Fruit fly (Drosophila melanogaster) whole organism, larva: Measurements from ENCODE around the gene Samuel.

Source experiments
- noc ChIP-seq: fragments of 200-800 bp; sonication (Bioruptor generic); optimal IDR thresholded peaks from 3 replicates; lab custom pipeline; 2019; ENCODE audit warnings: missing biosample characterization, mild to moderate bottlenecking, missing genetic modification characterization, moderate library complexity

Gene Samuel

DNA sequence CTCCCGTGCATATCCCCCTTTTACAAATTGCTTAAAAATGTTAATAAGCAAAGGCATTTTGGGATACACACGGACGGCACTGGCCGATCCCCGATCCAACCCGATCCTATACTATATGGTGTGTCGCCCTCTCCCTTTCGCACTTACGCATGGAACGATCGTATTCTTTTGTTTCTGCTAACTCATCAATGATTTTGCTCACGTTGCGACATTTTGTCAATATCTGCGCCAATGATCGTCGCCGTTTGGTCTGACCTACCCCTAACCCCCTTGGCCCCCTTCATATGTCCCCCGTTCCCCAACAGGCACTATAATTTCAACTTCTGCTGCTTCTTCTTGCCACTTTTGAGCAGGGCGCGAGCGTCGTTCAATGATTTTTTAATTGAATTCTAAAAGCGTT lies 17.1 kb downstream of the Samuel start:
- TF ChIP-seq noc (tag; lab: Kevin White, UChicago) = no peak

- no peak for TF ChIP-seq noc (tag; lab: Kevin White, UChicago)
Measured at dm6 chr2L:11048307-11048706, 18.5 kb downstream of the Samuel start.

- TF ChIP-seq noc (tag; lab: Kevin White, UChicago) = no peak
Measured at dm6 chr2L:11046051-11046450, 20.7 kb downstream of the Samuel start.

DNA sequence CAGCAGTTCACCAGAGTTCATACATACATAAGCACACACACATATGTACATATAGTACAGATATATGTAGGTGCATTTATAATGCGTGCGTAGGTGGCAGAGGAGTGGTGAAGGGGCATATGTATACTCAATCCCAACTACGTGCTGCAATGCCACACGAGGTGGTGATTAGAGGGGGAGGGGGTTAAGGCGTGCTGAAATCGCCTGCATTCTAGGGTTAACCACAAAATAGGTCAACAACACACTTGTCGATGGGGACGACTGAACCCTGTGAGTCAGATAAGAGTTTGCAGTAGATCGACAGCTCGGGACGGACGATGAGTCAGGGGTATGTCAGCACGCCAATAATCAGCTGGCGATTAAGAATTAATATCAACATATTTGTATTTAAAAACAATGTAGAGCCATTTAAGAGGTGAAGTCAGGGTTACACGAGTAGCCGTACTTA lies 21.3 kb downstream of the Samuel start:
- TF ChIP-seq noc (tag; lab: Kevin White, UChicago) = no peak

dm6 chr2L:11044678-11045466 lies 21.9 kb downstream of the Samuel start:
- TF ChIP-seq noc (tag; lab: Kevin White, UChicago) = peak; percentile 68

dm6 chr2L:11041785-11042184 lies 25.0 kb downstream of the Samuel start:
- TF ChIP-seq noc (tag; lab: Kevin White, UChicago) = no peak

DNA sequence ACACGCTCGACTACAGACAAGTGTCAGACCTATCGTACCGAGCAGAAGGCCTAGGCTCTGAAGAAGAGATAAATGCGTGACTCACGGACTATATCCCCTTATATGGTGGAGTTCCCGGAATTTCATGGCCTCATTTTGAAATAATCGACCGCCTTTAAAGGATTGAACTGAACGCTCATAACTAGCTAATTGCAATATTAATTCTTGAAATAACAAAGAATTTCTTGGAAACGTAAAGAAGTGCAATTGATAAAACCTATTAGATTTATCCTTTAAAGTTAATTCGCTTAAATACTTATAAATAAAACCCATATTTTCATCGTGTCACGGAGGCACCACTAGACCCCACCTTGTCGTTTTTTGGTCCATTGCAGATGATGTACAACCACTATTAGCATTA lies 25.7 kb downstream of the Samuel start:
- TF ChIP-seq noc (tag; lab: Kevin White, UChicago) = no peak

DNA sequence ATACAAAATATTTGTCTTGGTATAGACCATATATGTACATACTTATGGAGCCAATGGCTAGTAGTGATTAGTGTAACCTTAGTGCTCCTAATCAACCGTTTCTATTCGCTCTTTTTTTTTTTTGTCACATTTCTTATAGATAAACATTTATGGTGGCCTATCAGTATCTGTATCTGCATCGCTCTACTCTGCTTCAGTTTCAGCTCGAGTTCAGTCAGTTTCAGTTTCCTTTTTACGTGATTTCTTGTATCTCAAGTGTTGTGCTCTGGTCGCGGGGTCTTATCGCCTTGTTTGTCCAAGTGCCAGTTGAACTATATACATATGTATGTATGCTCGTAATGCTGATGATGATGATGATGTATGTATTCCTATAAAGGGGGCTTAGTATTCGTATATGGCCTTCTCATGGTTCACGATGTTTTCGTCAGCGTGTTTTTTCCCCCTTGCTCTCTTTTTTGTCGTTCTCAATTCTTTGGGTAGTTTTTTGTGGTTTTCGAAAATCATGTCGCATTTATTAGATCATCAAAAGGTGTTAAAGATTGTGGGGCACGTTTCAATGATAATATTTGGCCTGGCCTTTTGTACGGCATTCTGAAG lies 27.2 kb downstream of the Samuel start:
- peak; percentile 10 for TF ChIP-seq noc (tag; lab: Kevin White, UChicago)

DNA sequence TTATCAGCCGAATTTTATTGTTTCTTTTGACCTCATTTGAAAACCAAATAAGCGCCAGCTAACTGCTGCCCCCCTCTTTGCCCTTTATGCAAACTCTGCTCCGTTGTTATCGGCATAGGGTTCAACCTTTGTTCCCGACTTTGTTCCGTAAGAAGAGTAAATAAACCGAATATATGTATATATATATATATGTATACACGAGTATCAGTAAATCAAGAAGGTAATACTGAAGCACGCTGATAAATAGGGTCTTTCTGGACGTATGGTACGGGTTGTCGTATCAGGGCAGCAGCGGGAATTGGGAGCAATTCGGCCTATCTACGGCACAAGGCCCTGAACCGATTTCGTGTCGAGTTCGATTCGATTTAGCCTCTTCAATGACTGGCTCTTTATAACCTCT lies 27.9 kb downstream of the Samuel start:
- no peak for TF ChIP-seq noc (tag; lab: Kevin White, UChicago)

- TF ChIP-seq noc (tag; lab: Kevin White, UChicago) = peak; percentile 42
Measured at dm6 chr2L:11037583-11038517, 28.9 kb downstream of the Samuel start.

DNA sequence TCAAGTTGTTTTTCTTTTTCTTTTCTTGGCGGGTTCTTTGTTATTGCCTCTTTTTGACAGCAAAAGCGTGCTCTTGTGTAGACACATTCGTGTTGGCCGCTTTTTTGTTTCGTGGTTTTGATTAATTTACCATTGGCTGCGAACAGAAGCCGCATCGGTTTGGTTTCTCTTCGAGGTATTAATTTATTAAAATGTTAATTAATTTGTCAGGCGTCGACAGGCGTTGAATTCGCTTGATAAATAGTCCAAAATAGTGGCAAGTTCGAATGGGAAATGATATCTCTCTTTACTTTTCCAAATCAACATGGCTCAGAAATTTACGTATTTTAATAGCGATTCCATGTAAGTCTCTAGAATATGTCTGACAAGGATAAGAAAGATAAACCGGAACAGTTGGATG lies 32.3 kb downstream of the Samuel start, which contains the start of gene CG18666:
TSS of gene CG18666 (plus strand) at position 301 of the 400 bp plus-strand sequence.
- no peak for TF ChIP-seq noc (tag; lab: Kevin White, UChicago)

DNA sequence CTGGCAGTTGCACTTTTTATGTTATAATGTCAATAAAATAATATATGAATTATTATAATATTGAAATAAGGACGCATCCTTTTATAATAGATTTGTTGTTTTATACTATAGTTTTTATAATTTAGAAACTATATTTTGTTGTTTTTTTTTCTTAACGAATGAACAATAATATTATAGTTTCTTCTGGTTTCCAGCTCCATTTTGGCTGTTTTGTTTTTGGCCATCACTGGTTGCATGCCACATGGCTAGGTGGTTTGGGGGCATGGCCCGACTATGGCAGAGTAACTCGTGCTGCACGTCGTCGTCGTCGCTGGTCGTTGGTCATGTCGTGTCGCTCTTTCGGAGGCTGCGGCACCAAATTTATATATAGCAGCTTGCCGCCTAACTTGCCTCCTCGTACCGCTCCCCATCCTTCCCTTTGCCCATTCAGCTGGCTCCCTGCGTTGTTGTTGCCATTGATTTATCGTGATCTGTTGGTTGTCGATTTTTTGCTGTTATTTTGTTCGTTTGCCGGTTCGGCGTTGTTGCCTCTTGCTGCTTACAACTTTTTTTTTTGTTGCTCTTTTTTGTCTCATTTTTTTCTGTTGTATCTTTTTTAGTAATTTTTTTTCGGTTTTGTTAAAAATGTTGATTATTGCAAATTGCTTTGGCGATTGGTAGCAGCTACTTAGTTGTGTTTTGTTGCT lies 34.4 kb downstream of the Samuel start:
- TF ChIP-seq noc (tag; lab: Kevin White, UChicago) = no peak

DNA sequence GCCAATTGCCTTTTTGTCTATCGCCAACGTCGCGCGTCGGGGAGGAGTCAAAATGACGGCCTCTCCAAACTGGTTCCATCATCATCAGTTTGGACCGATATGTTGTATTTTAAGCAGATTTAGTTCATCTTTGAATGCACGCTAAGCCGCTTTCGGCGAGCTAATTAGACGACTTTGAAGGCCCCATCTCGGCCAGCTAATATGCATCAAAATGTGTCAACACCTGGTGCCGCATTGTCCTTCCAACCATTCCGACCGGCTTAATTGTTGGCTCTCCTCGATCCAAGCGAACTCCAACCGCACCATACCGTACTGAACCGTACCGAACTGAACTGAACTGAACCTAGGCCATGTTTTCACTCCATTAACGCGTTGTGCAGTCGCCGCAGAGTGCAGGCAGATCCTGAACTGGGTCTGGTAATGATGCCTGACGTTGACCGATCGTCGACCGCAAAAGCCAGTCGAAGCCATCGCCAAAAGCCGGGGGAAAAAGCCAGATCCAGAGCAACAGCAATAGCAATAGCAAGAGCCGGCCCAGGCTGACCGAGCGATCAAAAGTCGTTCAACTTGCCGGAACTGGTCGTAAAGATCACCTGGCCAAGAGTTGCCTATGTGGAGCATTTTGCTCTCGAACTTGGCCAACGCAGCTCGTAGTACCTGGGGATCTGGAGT lies 38.8 kb downstream of the Samuel start:
- TF ChIP-seq noc (tag; lab: Kevin White, UChicago) = no peak

dm6 chr2L:11027213-11027612 lies 39.6 kb downstream of the Samuel start:
- TF ChIP-seq noc (tag; lab: Kevin White, UChicago) = no peak

dm6 chr2L:11023875-11024274 lies 42.9 kb downstream of the Samuel start:
- no peak for TF ChIP-seq noc (tag; lab: Kevin White, UChicago)
